Worm (Caenorhabditis elegans): ENCODE measurements around the gene sri-33.

Gene sri-33

ce11 chrII:3170089-3170488, 13.4 kb upstream of the sri-33 start, which contains the start of gene fbxc-55:
Gene fbxc-55 (minus strand): TSS chrII:3170189.
- TF ChIP-seq F44E2.7 (GFP tag; IDR thresholded peaks at IDR 0.05) (no peak), dpl-1 (GFP tag; optimal IDR thresholded peaks at IDR 0.05) (no peak)

- TF ChIP-seq lin-15B (tag; optimal IDR thresholded peaks at IDR 0.05) (no peak), ztf-7 (tag; optimal IDR thresholded peaks at IDR 0.05) (no peak)
Observed at ce11 chrII:3158985-3159384, 2.3 kb upstream of the sri-33 start, which contains the start of gene sri-34. Gene sri-34 (minus strand): TSS chrII:3159085.

- TF ChIP-seq lin-15B (tag; optimal IDR thresholded peaks at IDR 0.05) (no peak), ces-1 (GFP tag; optimal IDR thresholded peaks at IDR 0.05) (no peak), mep-1 (tag; optimal IDR thresholded peaks at IDR 0.05) (no peak), spr-3 (GFP tag; optimal IDR thresholded peaks at IDR 0.05) (no peak), D1046.2 (GFP tag; IDR thresholded peaks at IDR 0.05) (no peak), mxl-2 (GFP tag; conservative IDR thresholded peaks at IDR 0.05) (no peak), hif-1 (tag; optimal IDR thresholded peaks at IDR 0.05) (no peak), nhr-28 (tag; optimal IDR thresholded peaks at IDR 0.05) (no peak), T26A8.4 (GFP tag; IDR thresholded peaks at IDR 0.05) (no peak), zfp-2 (tag; optimal IDR thresholded peaks at IDR 0.05) (no peak)
Observed at ce11 chrII:3154383-3154782, 2.3 kb downstream of the sri-33 start, which contains the start of gene sri-32. Gene sri-32 (minus strand): TSS chrII:3154483.

ce11 chrII:3151615-3152014, 5.0 kb downstream of the sri-33 start, which contains the start of the genes T10D4.14 and T10D4.19:
Gene T10D4.14 (minus strand): TSS chrII:3151715.
Gene T10D4.19 (plus strand): TSS chrII:3151918.
- no peak for TF ChIP-seq egl-43 (GFP tag; IDR thresholded peaks at IDR 0.05)
- no peak for TF ChIP-seq ama-1 (optimal IDR thresholded peaks at IDR 0.05)
- no peak for TF ChIP-seq snpc-1.2 (GFP tag; IDR thresholded peaks at IDR 0.05)
- TF ChIP-seq jun-1 (tag; optimal IDR thresholded peaks at IDR 0.05) = no peak
- no peak for TF ChIP-seq ceh-82 (tag; optimal IDR thresholded peaks at IDR 0.05)
- TF ChIP-seq daf-19 (GFP tag; conservative IDR thresholded peaks at IDR 0.05) = no peak
- no peak for TF ChIP-seq daf-12 (tag; optimal IDR thresholded peaks at IDR 0.05)

ce11 chrII:3149521-3150190, 7.0 kb downstream of the sri-33 start, which contains the start of the genes T10D4.11 and T10D4.1:
Gene T10D4.11 (minus strand): TSS chrII:3149621.
Gene T10D4.1 (plus strand): TSS chrII:3150140.
- no peak for TF ChIP-seq zfp-2 (tag; optimal IDR thresholded peaks at IDR 0.05)
- no peak for TF ChIP-seq ceh-32 (tag; optimal IDR thresholded peaks at IDR 0.05; ENCODE audit: poor library complexity)
- TF ChIP-seq sdz-12 (GFP tag; optimal IDR thresholded peaks at IDR 0.05) = no peak
- no peak for TF ChIP-seq tra-1 (GFP tag; IDR thresholded peaks at IDR 0.05)
- TF ChIP-seq mxl-3 (GFP tag; optimal IDR thresholded peaks at IDR 0.05) = no peak
- TF ChIP-seq duxl-1 (tag; optimal IDR thresholded peaks at IDR 0.05; ENCODE audit: poor library complexity) = no peak
- TF ChIP-seq aha-1 (tag) = peak; percentile 3
- no peak for TF ChIP-seq F49E8.2 (tag; optimal IDR thresholded peaks at IDR 0.05; ENCODE audit: borderline replicate concordance)
- no peak for TF ChIP-seq zip-11 (GFP tag; IDR thresholded peaks at IDR 0.05)

ce11 chrII:3148404-3148803, 8.2 kb downstream of the sri-33 start:
- TF ChIP-seq ces-1 (GFP tag; optimal IDR thresholded peaks at IDR 0.05) (no peak), snpc-4 (tag; optimal IDR thresholded peaks at IDR 0.05) (no peak), ceh-28 (tag; optimal IDR thresholded peaks at IDR 0.05) (no peak), vab-7 (GFP tag; IDR thresholded peaks at IDR 0.05) (no peak), unc-62 (GFP tag; optimal IDR thresholded peaks at IDR 0.05 in 1 of 2) (peak in 1 of 2 experiments; percentile 92), unc-62 (tag; optimal IDR thresholded peaks at IDR 0.05) (no peak), ceh-82 (tag; optimal IDR thresholded peaks at IDR 0.05) (no peak), cey-2 (tag; optimal IDR thresholded peaks at IDR 0.05; ENCODE audit: borderline replicate concordance, insufficient read depth) (no peak)
